Worm (Caenorhabditis elegans) whole organism, young adult: ENCODE results near the gene T22E5.6.

ENCODE experiments used
- madf-8 ChIP-seq: fragments of 200-800 bp; sonication (Bioruptor generic); conservative IDR thresholded peaks from 2 replicates; pipeline ENCODE4 v1.3.6; 2022; ENCODE audit warnings: missing genetic modification reagents, missing genetic modification characterization, missing compliant biosample characterization
- pha-4 ChIP-seq: fragments of 150-350 bp; sonication (generic microtip); optimal IDR thresholded peaks from 2 replicates; lab custom pipeline; 2014; ENCODE audit warnings: missing biosample characterization, missing genetic modification reagents, missing genetic modification characterization

DNA sequence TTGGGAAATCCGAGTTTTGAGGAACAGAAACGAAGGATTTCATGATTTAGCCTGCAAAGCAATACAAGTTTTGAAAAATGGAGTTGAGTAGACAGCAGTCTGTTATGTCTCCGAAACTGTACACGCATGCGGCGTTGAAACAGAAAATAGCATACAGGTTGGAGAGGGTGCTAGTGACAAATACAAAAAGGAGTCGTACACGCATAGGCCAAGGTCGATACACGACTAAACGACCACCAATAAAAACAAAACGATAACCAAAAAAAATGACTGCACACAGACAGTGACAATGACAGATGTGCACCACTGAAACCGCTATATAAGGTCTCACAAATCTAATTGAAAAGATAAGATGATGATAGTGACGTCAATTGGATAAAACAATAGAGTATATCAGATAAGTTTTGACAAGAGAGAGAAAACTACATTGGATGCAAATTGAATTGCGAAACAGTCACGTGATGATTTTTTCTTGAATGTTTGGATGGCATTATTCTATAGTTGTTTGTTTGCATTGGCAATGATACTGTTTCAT, 32.7 kb upstream of the T22E5.6 start, which contains the start of gene fah-1:
- no peak for TF ChIP-seq pha-4
- no peak for TF ChIP-seq madf-8 (GFP tag; lab: Robert Waterston, UW)
